Fruit fly (Drosophila melanogaster): Measurements from ENCODE around the gene CG46466.
A peak's percentile ranks its signal among the peaks of the same experiment; 100 is the strongest.

Gene CG46466

dm6 chr4:695845-696244, 32.9 kb upstream of the CG46466 start, which contains the start of gene myo:
Gene myo, minus strand, starts transcription at chr4:696055.
- TF ChIP-seq CG9797 (GFP tag; optimal IDR thresholded peaks at IDR 0.05): no peak
- peak; percentile 46 for TF ChIP-seq CG13894 (tag; optimal IDR thresholded peaks at IDR 0.05)
- no peak for TF ChIP-seq hkb (optimal IDR thresholded peaks at IDR 0.05)
- TF ChIP-seq hkb (GFP tag; IDR thresholded peaks at IDR 0.05): peak; percentile 43; the same call in 1 of the 2 replicates
- TF ChIP-seq cas (GFP tag; IDR thresholded peaks at IDR 0.05): no peak
- peak; percentile 0 for TF ChIP-seq CG10431 (GFP tag; optimal IDR thresholded peaks at IDR 0.05)
- TF ChIP-seq Med (GFP tag): peak; percentile 58
- TF ChIP-seq CG12391 (tag; optimal IDR thresholded peaks at IDR 0.05): no peak
- TF ChIP-seq CG15601 (tag; optimal IDR thresholded peaks at IDR 0.05): peak; percentile 49
- no peak for TF ChIP-seq tx (GFP tag; optimal IDR thresholded peaks at IDR 0.05)
- no peak for TF ChIP-seq Elba2 (GFP tag; optimal IDR thresholded peaks at IDR 0.05)
- peak; percentile 34 for TF ChIP-seq CG1603 (tag; optimal IDR thresholded peaks at IDR 0.05)
- no peak for TF ChIP-seq sens-2 (GFP tag; IDR thresholded peaks at IDR 0.05)
- no peak for TF ChIP-seq CG8478 (optimal IDR thresholded peaks at IDR 0.05)
- no peak for TF ChIP-seq Chrac-16 (GFP tag; optimal IDR thresholded peaks at IDR 0.05)
- TF ChIP-seq CG8290 (GFP tag; optimal IDR thresholded peaks at IDR 0.05): no peak
- peak in 1 of 2 experiments; percentile 13 for TF ChIP-seq CG8290 (tag; optimal IDR thresholded peaks at IDR 0.05)
- TF ChIP-seq row (GFP tag; IDR thresholded peaks at IDR 0.05): peak; percentile 32; the same call in 1 of the 3 replicates
- TF ChIP-seq CG1024 (GFP tag; IDR thresholded peaks at IDR 0.05): 0 out of 2 replicates have a peak, but pooled peaks have one; percentile 9
- TF ChIP-seq Max (GFP tag; optimal IDR thresholded peaks at IDR 0.05): no peak
- TF ChIP-seq Nf-YC (tag; optimal IDR thresholded peaks at IDR 0.05): peak; percentile 12
- TF ChIP-seq Spps (tag; optimal IDR thresholded peaks at IDR 0.05): no peak
- TF ChIP-seq gem (tag; optimal IDR thresholded peaks at IDR 0.05): peak; percentile 14
- TF ChIP-seq ro (GFP tag; IDR thresholded peaks at IDR 0.05): no peak
- no peak for TF ChIP-seq az2 (GFP tag; optimal IDR thresholded peaks at IDR 0.05)
- TF ChIP-seq tap (tag; optimal IDR thresholded peaks at IDR 0.05): peak; percentile 14
- peak; percentile 75 for TF ChIP-seq CG11723 (GFP tag; optimal IDR thresholded peaks at IDR 0.05)
- peak; percentile 0 for TF ChIP-seq PHDP (tag; optimal IDR thresholded peaks at IDR 0.05)
- TF ChIP-seq CG2129 (GFP tag; IDR thresholded peaks at IDR 0.05; ENCODE audit: partially characterized antibody): no peak
- TF ChIP-seq unpg (GFP tag; optimal IDR thresholded peaks at IDR 0.05): peak; percentile 25
- TF ChIP-seq Dek (tag; optimal IDR thresholded peaks at IDR 0.05): no peak
- TF ChIP-seq D19B (GFP tag; optimal IDR thresholded peaks at IDR 0.05): no peak
- TF ChIP-seq sna (GFP tag; IDR thresholded peaks at IDR 0.05; ENCODE audit: partially characterized antibody): no peak
- peak; percentile 38 for TF ChIP-seq CG12299 (tag; optimal IDR thresholded peaks at IDR 0.05)
- no peak for TF ChIP-seq da (GFP tag; optimal IDR thresholded peaks at IDR 0.05)
- peak; percentile 11 for TF ChIP-seq MESR4 (GFP tag; optimal IDR thresholded peaks at IDR 0.05)
- TF ChIP-seq lbe (GFP tag; optimal IDR thresholded peaks at IDR 0.05): peak; percentile 11
- TF ChIP-seq Pdp1 (GFP tag; optimal IDR thresholded peaks at IDR 0.05): peak in 1 of 2 experiments; percentile 59
- no peak for TF ChIP-seq schlank (tag; optimal IDR thresholded peaks at IDR 0.05)
- TF ChIP-seq Drgx (GFP tag; IDR thresholded peaks at IDR 0.05): no peak
- TF ChIP-seq lola (GFP tag; optimal IDR thresholded peaks at IDR 0.05): no peak
- TF ChIP-seq CG17568 (GFP tag; optimal IDR thresholded peaks at IDR 0.05): no peak
- TF ChIP-seq CG33557 (GFP tag; optimal IDR thresholded peaks at IDR 0.05): peak; percentile 28
- peak; percentile 28 for TF ChIP-seq B-H2 (GFP tag; optimal IDR thresholded peaks at IDR 0.05)
- TF ChIP-seq CG17802 (tag; optimal IDR thresholded peaks at IDR 0.05): peak; percentile 66
- TF ChIP-seq YL-1 (GFP tag; optimal IDR thresholded peaks at IDR 0.05): peak; percentile 2
- TF ChIP-seq onecut (GFP tag; IDR thresholded peaks at IDR 0.05): peak; percentile 10; the same call in 1 of the 2 replicates
- TF ChIP-seq CG7556 (GFP tag; optimal IDR thresholded peaks at IDR 0.05): no peak
- peak; percentile 95 for TF ChIP-seq CG2199 (GFP tag; IDR thresholded peaks at IDR 0.05)
- peak in 1 of 2 experiments; percentile 72 for TF ChIP-seq crp (GFP tag; optimal IDR thresholded peaks at IDR 0.05)
- TF ChIP-seq NFAT (GFP tag; IDR thresholded peaks at IDR 0.05): no peak

Measured in whole organism, embryonic.